Worm (Caenorhabditis elegans) whole organism, mixed stage, embryonic: ENCODE results near the gene mrpl-51.

Experiments
- lin-13 ChIP-seq: fragments of 150-350 bp; optimal IDR thresholded peaks from 2 replicates; lab custom pipeline; 2014; ENCODE audit warnings: missing biosample characterization, missing genetic modification characterization
- nhr-237 ChIP-seq: fragments of 150-350 bp; optimal IDR thresholded peaks from 2 replicates; lab custom pipeline; 2014; ENCODE audit warnings: missing biosample characterization, missing genetic modification characterization
- nhr-28 ChIP-seq: fragments of 150-350 bp; optimal IDR thresholded peaks from 2 replicates; lab custom pipeline; 2014; ENCODE audit warnings: missing biosample characterization, missing genetic modification characterization
- sptf-1 ChIP-seq: sonication (generic microtip); optimal IDR thresholded peaks from 2 replicates; lab custom pipeline; 2017; ENCODE audit warnings: mild to moderate bottlenecking, missing genetic modification characterization, moderate library complexity, missing compliant biosample characterization
- unc-62 ChIP-seq: fragments of 150-350 bp; optimal IDR thresholded peaks from 2 replicates; lab custom pipeline; 2014; ENCODE audit warnings: missing biosample characterization, missing genetic modification reagents, missing genetic modification characterization
- ztf-11 ChIP-seq: fragments of 150-350 bp; optimal IDR thresholded peaks from 2 replicates; lab custom pipeline; 2014; ENCODE audit warnings: missing biosample characterization, missing genetic modification characterization

- TF ChIP-seq ztf-11 (tag; lab: Kevin White, UChicago) = no peak
- TF ChIP-seq sptf-1 (tag; lab: Kevin White, UChicago) = no peak
- no peak for TF ChIP-seq nhr-237 (tag; lab: Kevin White, UChicago)
- TF ChIP-seq lin-13 = no peak
- TF ChIP-seq unc-62 (GFP tag; lab: Kevin White, UChicago) = no peak
- TF ChIP-seq nhr-28 = no peak
Measured at ce11 chrIV:12029722-12030182, 1.4 kb upstream of the mrpl-51 start, which contains the start of gene T12G3.11.
